Worm (Caenorhabditis elegans) whole organism, L4 larva: ENCODE measurements around the gene F44A6.5.

Experiments used
- D1046.2 ChIP-seq: fragments of 200-800 bp; sonication (Bioruptor generic); IDR thresholded peaks from 2 replicates; pipeline ENCODE4 v1.3.6; 2022; ENCODE audit warnings: missing genetic modification characterization, missing compliant biosample characterization
- F10B5.3 ChIP-seq: sonication (generic microtip); optimal IDR thresholded peaks from 2 replicates; lab custom pipeline; 2016; ENCODE audit warnings: mild to moderate bottlenecking, missing genetic modification characterization, missing compliant biosample characterization
- F26F4.8 ChIP-seq: fragments of 200-800 bp; sonication (Bioruptor generic); conservative IDR thresholded peaks from 2 replicates; pipeline ENCODE4 v1.3.6; 2022; ENCODE audit warnings: missing genetic modification characterization, missing compliant biosample characterization
- F44E2.7 ChIP-seq: fragments of 200-800 bp; sonication (Bioruptor generic); IDR thresholded peaks from 2 replicates; pipeline ENCODE4 v2.1.2; 2022; ENCODE audit warnings: missing genetic modification characterization, missing compliant biosample characterization
- T20F7.1 ChIP-seq: fragments of 200-800 bp; sonication (Bioruptor generic); optimal IDR thresholded peaks from 2 replicates; lab custom pipeline; 2018; ENCODE audit warnings: mild to moderate bottlenecking, missing genetic modification characterization, missing compliant biosample characterization
- T26A8.4 ChIP-seq: fragments of 200-800 bp; sonication (Bioruptor generic); IDR thresholded peaks from 2 replicates; pipeline ENCODE4 v1.3.6; 2022; ENCODE audit warnings: missing genetic modification characterization, missing compliant biosample characterization
- Y48G9A.11 ChIP-seq: fragments of 200-800 bp; sonication (Bioruptor generic); IDR thresholded peaks from 2 replicates; pipeline ENCODE4 v1.3.6; 2022; ENCODE audit warnings: missing genetic modification reagents, missing genetic modification characterization, missing compliant biosample characterization
- ZK337.2 ChIP-seq: fragments of 200-800 bp; sonication (Bioruptor generic); IDR thresholded peaks from 2 replicates; pipeline ENCODE4 v1.3.6; 2022; ENCODE audit warnings: missing genetic modification reagents, missing genetic modification characterization, missing compliant biosample characterization
- aly-2 ChIP-seq: sonication (generic microtip); optimal IDR thresholded peaks from 2 replicates; lab custom pipeline; 2018; ENCODE audit warnings: missing biosample characterization, missing genetic modification characterization
- ama-1 ChIP-seq: fragments of 150-350 bp; optimal IDR thresholded peaks from 2 replicates; lab custom pipeline; 2014; ENCODE audit warnings: inconsistent platforms, mixed read lengths
- arid-1 ChIP-seq: fragments of 200-800 bp; sonication (Bioruptor generic); conservative IDR thresholded peaks from 2 replicates; pipeline ENCODE4 v1.3.6; 2022; ENCODE audit warnings: missing genetic modification reagents, missing genetic modification characterization, missing compliant biosample characterization
- ceh-28 ChIP-seq: fragments of 150-350 bp; optimal IDR thresholded peaks from 2 replicates; lab custom pipeline; 2014; ENCODE audit warnings: missing biosample characterization, missing genetic modification reagents, missing genetic modification characterization
- ceh-32 ChIP-seq: sonication (generic microtip); optimal IDR thresholded peaks from 2 replicates; lab custom pipeline; 2016; ENCODE audit warnings: mild to moderate bottlenecking, missing genetic modification characterization, missing compliant biosample characterization; ENCODE audit not compliant: poor library complexity
- ceh-62 ChIP-seq: sonication (generic microtip); optimal IDR thresholded peaks from 2 replicates; lab custom pipeline; 2017; ENCODE audit warnings: missing biosample characterization, missing genetic modification characterization
- ces-1 ChIP-seq: fragments of 150-350 bp; sonication (generic microtip); optimal IDR thresholded peaks from 4 replicates; lab custom pipeline; 2014; ENCODE audit warnings: missing biosample characterization, missing genetic modification reagents, missing genetic modification characterization
- cey-2 ChIP-seq: sonication (generic microtip); optimal IDR thresholded peaks from 3 replicates; lab custom pipeline; 2017; ENCODE audit warnings: missing genetic modification characterization, mild to moderate bottlenecking, missing compliant biosample characterization, antibody characterized with exemption, borderline replicate concordance; ENCODE audit not compliant: insufficient read depth
- ctbp-1 ChIP-seq: fragments of 200-800 bp; sonication (Bioruptor generic); IDR thresholded peaks from 2 replicates; pipeline ENCODE4 v1.3.6; 2022; ENCODE audit warnings: missing genetic modification reagents, missing genetic modification characterization, missing compliant biosample characterization
- daf-12 ChIP-seq: fragments of 150-350 bp; optimal IDR thresholded peaks from 2 replicates; lab custom pipeline; 2014; ENCODE audit warnings: missing biosample characterization, missing genetic modification reagents, missing genetic modification characterization
- daf-19 ChIP-seq: fragments of 200-800 bp; sonication (Bioruptor generic); conservative IDR thresholded peaks from 2 replicates; pipeline ENCODE4 v1.3.6; 2022; ENCODE audit warnings: missing genetic modification characterization, missing compliant biosample characterization
- dmd-9 ChIP-seq: fragments of 200-800 bp; sonication (Bioruptor generic); IDR thresholded peaks from 2 replicates; pipeline ENCODE4 v1.3.6; 2022; ENCODE audit warnings: missing genetic modification reagents, missing genetic modification characterization, missing compliant biosample characterization
- dpl-1 ChIP-seq: fragments of 150-350 bp; optimal IDR thresholded peaks from 2 replicates; lab custom pipeline; 2014; ENCODE audit warnings: missing biosample characterization, missing genetic modification reagents, missing genetic modification characterization
- fos-1 ChIP-seq: fragments of 150-350 bp; optimal IDR thresholded peaks from 2 replicates; lab custom pipeline; 2014; ENCODE audit warnings: missing biosample characterization, missing genetic modification characterization
- lin-1 ChIP-seq: fragments of 200-800 bp; sonication (Bioruptor generic); IDR thresholded peaks from 2 replicates; pipeline ENCODE4 v1.3.6; 2022; ENCODE audit warnings: missing genetic modification reagents, missing genetic modification characterization, missing compliant biosample characterization
- lin-13 ChIP-seq: fragments of 150-350 bp; optimal IDR thresholded peaks from 2 replicates; lab custom pipeline; 2014; ENCODE audit warnings: missing biosample characterization, missing genetic modification reagents, missing genetic modification characterization
- lin-15B ChIP-seq: fragments of 150-350 bp; sonication (generic microtip); optimal IDR thresholded peaks from 3 replicates; lab custom pipeline; 2014; ENCODE audit warnings: missing biosample characterization, missing genetic modification characterization
- lin-39 ChIP-seq: fragments of 150-350 bp; optimal IDR thresholded peaks from 2 replicates; lab custom pipeline; 2014; ENCODE audit warnings: missing biosample characterization, missing genetic modification reagents, missing genetic modification characterization
- madf-9 ChIP-seq: fragments of 200-800 bp; sonication (Bioruptor generic); conservative IDR thresholded peaks from 2 replicates; pipeline ENCODE4 v1.3.6; 2022; ENCODE audit warnings: missing genetic modification reagents, missing genetic modification characterization, missing compliant biosample characterization
- mdl-1 ChIP-seq, 2 experiments: fragments of 150-350 bp in 1 of 2; sonication (generic microtip) in 1 of 2; optimal IDR thresholded peaks; 2 replicates each; lab custom pipeline; 2014 to 2017; ENCODE audit warnings: missing biosample characterization in 2 of 2, missing genetic modification characterization in 2 of 2
- mxl-3 ChIP-seq: fragments of 200-800 bp; sonication (Bioruptor generic); optimal IDR thresholded peaks from 2 replicates; lab custom pipeline; 2018; ENCODE audit warnings: mild to moderate bottlenecking, missing genetic modification characterization, missing compliant biosample characterization
- nhr-10 ChIP-seq: fragments of 150-350 bp; optimal IDR thresholded peaks from 2 replicates; lab custom pipeline; 2014; ENCODE audit warnings: missing biosample characterization, missing genetic modification characterization
- nhr-11 ChIP-seq: fragments of 150-350 bp; optimal IDR thresholded peaks from 2 replicates; lab custom pipeline; 2014; ENCODE audit warnings: missing biosample characterization, missing genetic modification characterization
- nhr-111 ChIP-seq: fragments of 200-800 bp; sonication (Bioruptor generic); optimal IDR thresholded peaks from 2 replicates; lab custom pipeline; 2018; ENCODE audit warnings: mild to moderate bottlenecking, missing genetic modification characterization, missing compliant biosample characterization
- nhr-41 ChIP-seq: fragments of 200-800 bp; sonication (Bioruptor generic); IDR thresholded peaks from 2 replicates; pipeline ENCODE4 v1.3.6; 2022; ENCODE audit warnings: missing genetic modification reagents, missing genetic modification characterization, missing compliant biosample characterization
- nhr-42 ChIP-seq: fragments of 200-800 bp; sonication (Bioruptor generic); IDR thresholded peaks from 2 replicates; pipeline ENCODE4 v1.3.6; 2022; ENCODE audit warnings: missing genetic modification characterization, missing compliant biosample characterization
- nhr-48 ChIP-seq: sonication (generic microtip); optimal IDR thresholded peaks from 2 replicates; lab custom pipeline; 2016; ENCODE audit warnings: mild to moderate bottlenecking, missing genetic modification characterization, missing compliant biosample characterization
- nhr-6 ChIP-seq: fragments of 150-350 bp; optimal IDR thresholded peaks from 2 replicates; lab custom pipeline; 2014; ENCODE audit warnings: missing biosample characterization, missing genetic modification characterization
- nhr-77 ChIP-seq: fragments of 150-350 bp; optimal IDR thresholded peaks from 2 replicates; lab custom pipeline; 2014; ENCODE audit warnings: missing biosample characterization, missing genetic modification characterization
- pha-4 ChIP-seq, 2 experiments: fragments of 150-350 bp in 1 of 2; fragments of 200-800 bp in 1 of 2; sonication (Bioruptor generic) in 1 of 2; IDR thresholded peaks in 1 of 2; optimal IDR thresholded peaks in 1 of 2; 2 replicates each; pipeline versions ENCODE4 v1.3.6 to Lab custom; 2014 to 2022; ENCODE audit warnings: missing genetic modification characterization in 2 of 2, missing genetic modification reagents in 2 of 2, missing biosample characterization in 1 of 2, missing compliant biosample characterization in 1 of 2
- rbr-2 ChIP-seq: sonication (generic microtip); optimal IDR thresholded peaks from 2 replicates; lab custom pipeline; 2016; ENCODE audit warnings: missing genotype, missing genetic modification characterization, missing compliant biosample characterization
- saeg-2 ChIP-seq: fragments of 200-800 bp; sonication (Bioruptor generic); IDR thresholded peaks from 2 replicates; pipeline ENCODE4 v1.3.6; 2022; ENCODE audit warnings: missing genetic modification reagents, missing genetic modification characterization, missing compliant biosample characterization
- set-16 ChIP-seq: fragments of 200-800 bp; sonication (Bioruptor generic); IDR thresholded peaks from 2 replicates; pipeline ENCODE4 v1.3.6; 2022; ENCODE audit warnings: missing genetic modification reagents, missing genetic modification characterization, missing compliant biosample characterization
- tag-97 ChIP-seq: fragments of 200-800 bp; sonication (Bioruptor generic); IDR thresholded peaks from 2 replicates; pipeline ENCODE4 v1.3.6; 2022; ENCODE audit warnings: missing genetic modification characterization, missing compliant biosample characterization
- unc-62 ChIP-seq, 3 experiments: fragments of 150-350 bp in 1 of 3; sonication (generic microtip); optimal IDR thresholded peaks in 2 of 3; peaks in 1 of 3; 1 replicate in 1 of 3; 2 replicates in 2 of 3; lab custom pipeline; 2014 to 2017; ENCODE audit warnings: missing biosample characterization in 3 of 3, missing genetic modification characterization in 3 of 3, missing genetic modification reagents in 3 of 3, missing genotype in 1 of 3
- zfp-3 ChIP-seq: fragments of 200-800 bp; sonication (Bioruptor generic); conservative IDR thresholded peaks from 2 replicates; pipeline ENCODE4 v1.3.6; 2022; ENCODE audit warnings: missing genetic modification reagents, missing genetic modification characterization, missing compliant biosample characterization
- ztf-11 ChIP-seq: fragments of 150-350 bp; optimal IDR thresholded peaks from 2 replicates; lab custom pipeline; 2014; ENCODE audit warnings: missing biosample characterization, missing genetic modification characterization

F44A6.5 gene

DNA sequence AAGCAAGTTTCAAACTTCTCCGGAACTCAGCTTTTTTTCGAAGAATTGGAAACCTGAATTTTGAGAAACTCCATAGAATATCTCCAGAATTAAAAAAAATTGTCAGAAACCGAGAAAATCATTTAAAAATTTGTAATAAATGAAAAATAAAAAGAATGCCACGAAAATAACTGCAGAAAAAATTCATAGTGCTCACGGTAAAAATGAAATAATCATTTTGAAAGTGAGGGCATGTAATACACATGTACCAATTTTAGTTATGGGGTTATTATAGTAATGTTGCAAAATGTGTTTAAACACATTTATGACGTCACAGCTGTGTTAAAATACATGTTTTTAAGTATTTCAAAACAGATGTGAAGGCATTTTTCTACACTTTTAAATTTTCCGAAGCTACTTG, 1.9 kb downstream of the F44A6.5 start (continued):
- 0 out of 2 replicates have a peak, but pooled peaks have one; percentile 51 for TF ChIP-seq saeg-2 (GFP tag; lab: Robert Waterston, UW)
- TF ChIP-seq T26A8.4 (GFP tag; lab: Robert Waterston, UW): peak; percentile 54
- TF ChIP-seq ceh-32 (tag; lab: Kevin White, UChicago): no peak
- no peak for TF ChIP-seq mdl-1 (tag; optimal IDR thresholded peaks at IDR 0.05; lab: Kevin White, UChicago)
- TF ChIP-seq dpl-1 (GFP tag; lab: Kevin White, UChicago): no peak
- no peak; the same call in 1 of the 2 replicates for TF ChIP-seq zfp-3
- no peak for TF ChIP-seq nhr-6 (tag; lab: Kevin White, UChicago)
- TF ChIP-seq daf-19 (GFP tag; lab: Robert Waterston, UW): no peak
- TF ChIP-seq nhr-111 (GFP tag; lab: Kevin White, UChicago): no peak
- TF ChIP-seq set-16 (GFP tag; lab: Robert Waterston, UW): no peak
- TF ChIP-seq F10B5.3 (tag; lab: Kevin White, UChicago): no peak
- TF ChIP-seq ceh-62 (tag; lab: Kevin White, UChicago): no peak
- no peak for TF ChIP-seq nhr-11
- TF ChIP-seq F44E2.7 (GFP tag; lab: Robert Waterston, UW): no peak
- TF ChIP-seq nhr-48 (tag; lab: Kevin White, UChicago): no peak
- TF ChIP-seq ctbp-1: no peak
- no peak for TF ChIP-seq nhr-42 (GFP tag; lab: Robert Waterston, UW)
- TF ChIP-seq rbr-2 (tag; lab: Kevin White, UChicago): no peak
- no peak for TF ChIP-seq pha-4 (GFP tag; IDR thresholded peaks at IDR 0.05; lab: Robert Waterston, UW)
- TF ChIP-seq pha-4 (tag; optimal IDR thresholded peaks at IDR 0.05; lab: Kevin White, UChicago): no peak
- TF ChIP-seq D1046.2 (GFP tag; lab: Robert Waterston, UW): no peak
- TF ChIP-seq mxl-3 (GFP tag; lab: Kevin White, UChicago): no peak
- no peak for TF ChIP-seq daf-12 (tag; lab: Kevin White, UChicago)
- no peak for TF ChIP-seq lin-15B (tag; lab: Kevin White, UChicago)
- no peak for TF ChIP-seq F26F4.8 (GFP tag; lab: Robert Waterston, UW)
- TF ChIP-seq nhr-77 (tag; lab: Kevin White, UChicago): no peak
- TF ChIP-seq T20F7.1 (GFP tag; lab: Kevin White, UChicago): no peak
- TF ChIP-seq nhr-10 (tag; lab: Kevin White, UChicago): no peak
- TF ChIP-seq fos-1: no peak
- no peak for TF ChIP-seq nhr-41 (GFP tag; lab: Robert Waterston, UW)
- TF ChIP-seq lin-13 (GFP tag; lab: Kevin White, UChicago): no peak
- TF ChIP-seq ama-1 (lab: Kevin White, UChicago): no peak
- TF ChIP-seq ZK337.2 (GFP tag; lab: Robert Waterston, UW): no peak
- no peak for TF ChIP-seq ztf-11 (tag; lab: Kevin White, UChicago)
- no peak for TF ChIP-seq ceh-28 (tag; lab: Kevin White, UChicago)
- TF ChIP-seq cey-2: no peak
- TF ChIP-seq lin-39 (tag; lab: Kevin White, UChicago): no peak
- TF ChIP-seq ces-1 (GFP tag; lab: Kevin White, UChicago): no peak
- no peak for TF ChIP-seq unc-62 (GFP tag; optimal IDR thresholded peaks at IDR 0.05 in 1 of 2; lab: Kevin White, UChicago)
- no peak for TF ChIP-seq unc-62 (tag; optimal IDR thresholded peaks at IDR 0.05; lab: Kevin White, UChicago)
- no peak for TF ChIP-seq aly-2 (tag; lab: Kevin White, UChicago)
- no peak for TF ChIP-seq Y48G9A.11 (GFP tag; lab: Robert Waterston, UW)
- 0 out of 2 replicates have a peak, but pooled peaks have one; percentile 20 for TF ChIP-seq arid-1 (GFP tag; lab: Robert Waterston, UW)
- TF ChIP-seq tag-97 (GFP tag; lab: Robert Waterston, UW): 0 out of 2 replicates have a peak, but pooled peaks have one; percentile 30
- no peak for TF ChIP-seq madf-9 (GFP tag; lab: Robert Waterston, UW)
- TF ChIP-seq dmd-9: no peak
- TF ChIP-seq lin-1 (GFP tag; lab: Robert Waterston, UW): no peak
- TF ChIP-seq, all 104 proteins: peak for 10
